Fruit fly (Drosophila melanogaster) whole organism, prepupa: Measurements from ENCODE around the gene alpha-Est7.

ENCODE experiments used
- Blimp-1 ChIP-seq: fragments of 200-800 bp; sonication (Bioruptor generic); optimal IDR thresholded peaks from 3 replicates; lab custom pipeline; 2017; ENCODE audit warnings: missing biosample characterization, missing genetic modification characterization, mild to moderate bottlenecking, moderate library complexity, missing genetic modification reagents
- CG10669 ChIP-seq: fragments of 200-800 bp; sonication (Bioruptor generic); optimal IDR thresholded peaks from 3 replicates; lab custom pipeline; 2018; ENCODE audit warnings: missing biosample characterization, mild to moderate bottlenecking, missing genetic modification characterization, moderate library complexity
- CG11762 ChIP-seq: fragments of 200-800 bp; sonication (Bioruptor generic); optimal IDR thresholded peaks from 3 replicates; lab custom pipeline; 2016; ENCODE audit warnings: missing biosample characterization, missing genetic modification characterization; ENCODE audit not compliant: insufficient read depth
- CG15336 ChIP-seq: fragments of 200-800 bp; sonication (Bioruptor generic); IDR thresholded peaks from 2 replicates; pipeline ENCODE4 v1.3.6; 2022; ENCODE audit warnings: missing biosample characterization, missing genetic modification characterization
- CG16779 ChIP-seq: fragments of 200-800 bp; sonication (Bioruptor generic); optimal IDR thresholded peaks from 3 replicates; lab custom pipeline; 2017; ENCODE audit warnings: missing biosample characterization, mild to moderate bottlenecking, missing genetic modification characterization
- CG3032 ChIP-seq: fragments of 200-800 bp; optimal IDR thresholded peaks from 2 replicates; lab custom pipeline; 2019; ENCODE audit warnings: missing biosample characterization, mild to moderate bottlenecking, missing genetic modification characterization, moderate library complexity
- CG34406 ChIP-seq: fragments of 200-800 bp; sonication (Bioruptor generic); optimal IDR thresholded peaks from 3 replicates; lab custom pipeline; 2016; ENCODE audit warnings: missing biosample characterization, missing genetic modification characterization
- CG4318 ChIP-seq: fragments of 200-800 bp; sonication (Bioruptor generic); optimal IDR thresholded peaks from 3 replicates; lab custom pipeline; 2017; ENCODE audit warnings: missing biosample characterization, mild to moderate bottlenecking, missing genetic modification characterization
- CG6163 ChIP-seq: fragments of 200-800 bp; sonication (Bioruptor generic); IDR thresholded peaks from 3 replicates; pipeline ENCODE4 v1.3.6; 2022; ENCODE audit warnings: missing biosample characterization, missing genetic modification characterization
- CG6276 ChIP-seq: fragments of 200-800 bp; sonication (Bioruptor generic); optimal IDR thresholded peaks from 2 replicates; lab custom pipeline; 2017; ENCODE audit warnings: missing biosample characterization, mild to moderate bottlenecking, missing genetic modification characterization
- CG6792 ChIP-seq: fragments of 200-800 bp; sonication (Bioruptor generic); optimal IDR thresholded peaks from 3 replicates; lab custom pipeline; 2016; ENCODE audit warnings: missing biosample characterization, missing genetic modification characterization
- CG6808 ChIP-seq: fragments of 200-800 bp; sonication (Bioruptor generic); optimal IDR thresholded peaks from 3 replicates; lab custom pipeline; 2017; ENCODE audit warnings: missing biosample characterization, missing genetic modification characterization, mild to moderate bottlenecking, moderate library complexity, missing genetic modification reagents
- CG6854 ChIP-seq: fragments of 200-800 bp; sonication (Bioruptor generic); optimal IDR thresholded peaks from 2 replicates; lab custom pipeline; 2017; ENCODE audit warnings: missing biosample characterization, mild to moderate bottlenecking, missing genetic modification characterization
- CG8319 ChIP-seq: fragments of 200-800 bp; sonication (Bioruptor generic); optimal IDR thresholded peaks from 3 replicates; lab custom pipeline; 2016; ENCODE audit warnings: missing biosample characterization, missing genetic modification characterization
- Eip75B ChIP-seq: fragments of 200-800 bp; sonication (Bioruptor generic); optimal IDR thresholded peaks from 3 replicates; lab custom pipeline; 2016; ENCODE audit warnings: missing biosample characterization, missing genetic modification characterization
- Eip78C ChIP-seq: fragments of 200-800 bp; sonication (Bioruptor generic); peaks from one replicate; lab custom pipeline; 2016; ENCODE audit warnings: missing biosample characterization, missing genetic modification characterization
- Eip93F ChIP-seq: fragments of 200-800 bp; sonication (Bioruptor generic); optimal IDR thresholded peaks from 2 replicates; lab custom pipeline; 2016; ENCODE audit warnings: missing biosample characterization, mild to moderate bottlenecking, missing genetic modification characterization
- Ets21C ChIP-seq: fragments of 200-800 bp; sonication (Bioruptor generic); optimal IDR thresholded peaks from 3 replicates; lab custom pipeline; 2016; ENCODE audit warnings: missing biosample characterization, missing genetic modification characterization
- Lpt ChIP-seq: fragments of 200-800 bp; sonication (Bioruptor generic); optimal IDR thresholded peaks from 3 replicates; lab custom pipeline; 2016; ENCODE audit warnings: missing biosample characterization, missing genetic modification characterization
- Met ChIP-seq: fragments of 200-800 bp; sonication (Bioruptor generic); optimal IDR thresholded peaks from 3 replicates; lab custom pipeline; 2016; ENCODE audit warnings: missing biosample characterization, missing genetic modification characterization
- achi ChIP-seq: fragments of 200-800 bp; sonication (Bioruptor generic); optimal IDR thresholded peaks from 3 replicates; lab custom pipeline; 2016; ENCODE audit warnings: missing biosample characterization, missing genetic modification characterization
- acj6 ChIP-seq: fragments of 200-800 bp; sonication (Bioruptor generic); optimal IDR thresholded peaks from 3 replicates; lab custom pipeline; 2016; ENCODE audit warnings: missing biosample characterization, missing genetic modification characterization
- cyc ChIP-seq: fragments of 200-800 bp; sonication (Bioruptor generic); optimal IDR thresholded peaks from 3 replicates; lab custom pipeline; 2016; ENCODE audit warnings: missing biosample characterization, missing genetic modification characterization
- dac ChIP-seq: fragments of 200-800 bp; sonication (Bioruptor generic); optimal IDR thresholded peaks from 2 replicates; lab custom pipeline; 2017; ENCODE audit warnings: missing biosample characterization, mild to moderate bottlenecking, missing genetic modification characterization
- dsx ChIP-seq: fragments of 200-800 bp; optimal IDR thresholded peaks from 3 replicates; lab custom pipeline; 2019; ENCODE audit warnings: missing biosample characterization, mild to moderate bottlenecking, missing genetic modification characterization, moderate library complexity; ENCODE audit not compliant: poor library complexity, severe bottlenecking
- eg ChIP-seq: fragments of 200-800 bp; sonication (Bioruptor generic); IDR thresholded peaks from 3 replicates; pipeline ENCODE4 v1.3.6; 2022; ENCODE audit warnings: missing biosample characterization, missing genetic modification characterization
- fd59A ChIP-seq: fragments of 200-800 bp; sonication (Bioruptor generic); optimal IDR thresholded peaks from 2 replicates; lab custom pipeline; 2017; ENCODE audit warnings: missing biosample characterization, mild to moderate bottlenecking, missing genetic modification characterization, missing genetic modification reagents
- fd85E ChIP-seq: fragments of 200-800 bp; sonication (Bioruptor generic); optimal IDR thresholded peaks from 3 replicates; lab custom pipeline; 2016; ENCODE audit warnings: missing biosample characterization, missing genetic modification characterization
- pdm3 ChIP-seq: fragments of 200-800 bp; sonication (Bioruptor generic); optimal IDR thresholded peaks from 3 replicates; lab custom pipeline; 2016; ENCODE audit warnings: missing biosample characterization, missing genetic modification characterization
- ss ChIP-seq, 2 experiments: fragments of 200-800 bp; sonication (Bioruptor generic); optimal IDR thresholded peaks; 2 replicates in 1 of 2; 3 replicates in 1 of 2; lab custom pipeline; 2017 to 2018; ENCODE audit warnings: mild to moderate bottlenecking in 2 of 2, missing biosample characterization in 2 of 2, missing genetic modification characterization in 2 of 2, moderate library complexity in 1 of 2
- svp ChIP-seq: fragments of 200-800 bp; sonication (Bioruptor generic); peaks from one replicate; lab custom pipeline; 2016; ENCODE audit warnings: missing biosample characterization, missing genetic modification characterization
- topi ChIP-seq: fragments of 200-800 bp; sonication (Bioruptor generic); optimal IDR thresholded peaks from 3 replicates; lab custom pipeline; 2016; ENCODE audit warnings: missing biosample characterization, missing genetic modification characterization

alpha-Est7 gene

dm6 chr3R:7473767-7474254 lies 49.7 kb downstream of the alpha-Est7 start, which contains the start of gene CG1142 (continued):
- TF ChIP-seq CG11762 (peak; percentile 96), CG3032 (tag; lab: Kevin White, UChicago) (peak; percentile 99), CG15336 (GFP tag; lab: Robert Waterston, UW) (peak; percentile 98), CG6276 (GFP tag; lab: Kevin White, UChicago) (peak; percentile 95), Eip93F (peak; percentile 75), ss (GFP tag; optimal IDR thresholded peaks at IDR 0.05; lab: Kevin White, UChicago) (peak; percentile 92 to 97), svp (GFP tag; lab: Kevin White, UChicago) (peak; percentile 99), Ets21C (GFP tag; lab: Kevin White, UChicago) (peak; percentile 94), fd85E (GFP tag; lab: Kevin White, UChicago) (peak; percentile 88), CG10669 (peak; percentile 98), pdm3 (peak; percentile 97), achi (GFP tag; lab: Kevin White, UChicago) (peak; percentile 96), Blimp-1 (peak; percentile 88), dac (GFP tag; lab: Kevin White, UChicago) (peak; percentile 81), CG6792 (GFP tag; lab: Kevin White, UChicago) (peak; percentile 96), cyc (GFP tag; lab: Kevin White, UChicago) (peak; percentile 97), dsx (GFP tag; lab: Kevin White, UChicago) (peak; percentile 98), CG4318 (GFP tag; lab: Kevin White, UChicago) (peak; percentile 91), eg (GFP tag; lab: Robert Waterston, UW) (peak; percentile 99), CG34406 (peak; percentile 98), CG6854 (GFP tag; lab: Kevin White, UChicago) (peak; percentile 92), acj6 (GFP tag; lab: Kevin White, UChicago) (peak; percentile 97), topi (GFP tag; lab: Kevin White, UChicago) (peak; percentile 98), CG8319 (GFP tag; lab: Kevin White, UChicago) (peak; percentile 96), Eip75B (GFP tag; lab: Kevin White, UChicago) (peak; percentile 97)

- TF ChIP-seq CG6163 (GFP tag; lab: Robert Waterston, UW) (no peak), CG3032 (tag; lab: Kevin White, UChicago) (no peak), CG6808 (GFP tag; lab: Kevin White, UChicago) (no peak), pdm3 (no peak), Eip78C (peak; percentile 44), CG16779 (tag; lab: Kevin White, UChicago) (no peak), Lpt (no peak), Met (GFP tag; lab: Kevin White, UChicago) (no peak), fd59A (no peak)
These were observed 51.7 kb downstream of the alpha-Est7 start for dm6 chr3R:7471894-7472293.
